Worm (Caenorhabditis elegans) whole organism, L4 larva: Measurements from ENCODE around the gene Y56A3A.22.

Source experiments
- D1046.2 ChIP-seq: fragments of 200-800 bp; sonication (Bioruptor generic); IDR thresholded peaks from 2 replicates; pipeline ENCODE4 v1.3.6; 2022; ENCODE audit warnings: missing genetic modification characterization, missing compliant biosample characterization
- F10B5.3 ChIP-seq: sonication (generic microtip); optimal IDR thresholded peaks from 2 replicates; lab custom pipeline; 2016; ENCODE audit warnings: mild to moderate bottlenecking, missing genetic modification characterization, missing compliant biosample characterization
- T26A8.4 ChIP-seq: fragments of 200-800 bp; sonication (Bioruptor generic); IDR thresholded peaks from 2 replicates; pipeline ENCODE4 v1.3.6; 2022; ENCODE audit warnings: missing genetic modification characterization, missing compliant biosample characterization
- Y48G9A.11 ChIP-seq: fragments of 200-800 bp; sonication (Bioruptor generic); IDR thresholded peaks from 2 replicates; pipeline ENCODE4 v1.3.6; 2022; ENCODE audit warnings: missing genetic modification reagents, missing genetic modification characterization, missing compliant biosample characterization
- ZK337.2 ChIP-seq: fragments of 200-800 bp; sonication (Bioruptor generic); IDR thresholded peaks from 2 replicates; pipeline ENCODE4 v1.3.6; 2022; ENCODE audit warnings: missing genetic modification reagents, missing genetic modification characterization, missing compliant biosample characterization
- ZK546.5 ChIP-seq, 2 experiments: sonication (generic microtip); optimal IDR thresholded peaks; 2 replicates each; lab custom pipeline; 2017; ENCODE audit warnings: missing biosample characterization in 2 of 2, missing genetic modification characterization in 2 of 2
- aha-1 ChIP-seq: fragments of 150-350 bp; peaks from one replicate; lab custom pipeline; 2014; ENCODE audit warnings: missing biosample characterization, missing genetic modification characterization
- aly-2 ChIP-seq: sonication (generic microtip); optimal IDR thresholded peaks from 2 replicates; lab custom pipeline; 2018; ENCODE audit warnings: missing biosample characterization, missing genetic modification characterization
- attf-4 ChIP-seq: sonication (generic microtip); optimal IDR thresholded peaks from 3 replicates; lab custom pipeline; 2017; ENCODE audit warnings: missing biosample characterization, missing genetic modification characterization
- ceh-32 ChIP-seq: sonication (generic microtip); optimal IDR thresholded peaks from 2 replicates; lab custom pipeline; 2016; ENCODE audit warnings: mild to moderate bottlenecking, missing genetic modification characterization, missing compliant biosample characterization; ENCODE audit not compliant: poor library complexity
- ces-1 ChIP-seq: fragments of 150-350 bp; sonication (generic microtip); optimal IDR thresholded peaks from 4 replicates; lab custom pipeline; 2014; ENCODE audit warnings: missing biosample characterization, missing genetic modification reagents, missing genetic modification characterization
- cey-2 ChIP-seq: sonication (generic microtip); optimal IDR thresholded peaks from 3 replicates; lab custom pipeline; 2017; ENCODE audit warnings: missing genetic modification characterization, mild to moderate bottlenecking, missing compliant biosample characterization, antibody characterized with exemption, borderline replicate concordance; ENCODE audit not compliant: insufficient read depth
- ctbp-1 ChIP-seq: fragments of 200-800 bp; sonication (Bioruptor generic); IDR thresholded peaks from 2 replicates; pipeline ENCODE4 v1.3.6; 2022; ENCODE audit warnings: missing genetic modification reagents, missing genetic modification characterization, missing compliant biosample characterization
- daf-12 ChIP-seq: fragments of 150-350 bp; optimal IDR thresholded peaks from 2 replicates; lab custom pipeline; 2014; ENCODE audit warnings: missing biosample characterization, missing genetic modification reagents, missing genetic modification characterization
- daf-8 ChIP-seq: fragments of 200-800 bp; sonication (Bioruptor generic); IDR thresholded peaks from 2 replicates; pipeline ENCODE4 v1.3.6; 2022; ENCODE audit warnings: missing genetic modification characterization, missing compliant biosample characterization
- duxl-1 ChIP-seq: sonication (generic microtip); optimal IDR thresholded peaks from 2 replicates; lab custom pipeline; 2016; ENCODE audit warnings: mild to moderate bottlenecking, missing genetic modification characterization, moderate library complexity, missing compliant biosample characterization; ENCODE audit not compliant: poor library complexity
- egl-27 ChIP-seq: sonication (generic microtip); optimal IDR thresholded peaks from 3 replicates; lab custom pipeline; 2017; ENCODE audit warnings: missing biosample characterization, missing genetic modification reagents, missing genetic modification characterization
- gei-8 ChIP-seq: fragments of 200-800 bp; sonication (Bioruptor generic); optimal IDR thresholded peaks from 2 replicates; lab custom pipeline; 2018; ENCODE audit warnings: mild to moderate bottlenecking, missing genetic modification characterization, missing compliant biosample characterization
- lin-1 ChIP-seq: fragments of 200-800 bp; sonication (Bioruptor generic); IDR thresholded peaks from 2 replicates; pipeline ENCODE4 v1.3.6; 2022; ENCODE audit warnings: missing genetic modification reagents, missing genetic modification characterization, missing compliant biosample characterization
- lin-13 ChIP-seq: fragments of 150-350 bp; optimal IDR thresholded peaks from 2 replicates; lab custom pipeline; 2014; ENCODE audit warnings: missing biosample characterization, missing genetic modification reagents, missing genetic modification characterization
- lin-29 ChIP-seq: fragments of 200-800 bp; sonication (Bioruptor generic); IDR thresholded peaks from 2 replicates; pipeline ENCODE4 v1.3.6; 2022; ENCODE audit warnings: missing genetic modification reagents, missing genetic modification characterization, missing compliant biosample characterization
- lin-38 ChIP-seq: fragments of 200-800 bp; sonication (Bioruptor generic); IDR thresholded peaks from 2 replicates; pipeline ENCODE4 v1.3.6; 2022; ENCODE audit warnings: missing genetic modification reagents, missing genetic modification characterization, missing compliant biosample characterization
- lsy-2 ChIP-seq, 2 experiments: fragments of 150-350 bp in 1 of 2; sonication (generic microtip) in 1 of 2; optimal IDR thresholded peaks; 2 replicates each; lab custom pipeline; 2014 to 2017; ENCODE audit warnings: missing biosample characterization in 2 of 2, missing genetic modification characterization in 2 of 2
- mdt-29 ChIP-seq: fragments of 200-800 bp; sonication (Bioruptor generic); IDR thresholded peaks from 2 replicates; pipeline ENCODE4 v1.3.6; 2022; ENCODE audit warnings: missing genetic modification reagents, missing genetic modification characterization, missing compliant biosample characterization
- mxl-3 ChIP-seq: fragments of 200-800 bp; sonication (Bioruptor generic); optimal IDR thresholded peaks from 2 replicates; lab custom pipeline; 2018; ENCODE audit warnings: mild to moderate bottlenecking, missing genetic modification characterization, missing compliant biosample characterization
- nhr-237 ChIP-seq: sonication (generic microtip); optimal IDR thresholded peaks from 2 replicates; lab custom pipeline; 2017; ENCODE audit warnings: missing biosample characterization, missing genetic modification characterization
- nhr-28 ChIP-seq: fragments of 150-350 bp; optimal IDR thresholded peaks from 2 replicates; lab custom pipeline; 2014; ENCODE audit warnings: missing biosample characterization, missing genetic modification characterization
- nhr-48 ChIP-seq: sonication (generic microtip); optimal IDR thresholded peaks from 2 replicates; lab custom pipeline; 2016; ENCODE audit warnings: mild to moderate bottlenecking, missing genetic modification characterization, missing compliant biosample characterization
- nhr-76 ChIP-seq: fragments of 150-350 bp; optimal IDR thresholded peaks from 2 replicates; lab custom pipeline; 2014; ENCODE audit warnings: missing biosample characterization, missing genetic modification characterization
- nhr-77 ChIP-seq: fragments of 150-350 bp; optimal IDR thresholded peaks from 2 replicates; lab custom pipeline; 2014; ENCODE audit warnings: missing biosample characterization, missing genetic modification characterization
- pha-4 ChIP-seq, 2 experiments: fragments of 150-350 bp in 1 of 2; fragments of 200-800 bp in 1 of 2; sonication (Bioruptor generic) in 1 of 2; IDR thresholded peaks in 1 of 2; optimal IDR thresholded peaks in 1 of 2; 2 replicates each; pipeline versions ENCODE4 v1.3.6 to Lab custom; 2014 to 2022; ENCODE audit warnings: missing genetic modification characterization in 2 of 2, missing genetic modification reagents in 2 of 2, missing biosample characterization in 1 of 2, missing compliant biosample characterization in 1 of 2
- php-3 ChIP-seq: fragments of 200-800 bp; sonication (Bioruptor generic); IDR thresholded peaks from 2 replicates; pipeline ENCODE4 v1.3.6; 2022; ENCODE audit warnings: missing genetic modification reagents, missing genetic modification characterization, missing compliant biosample characterization
- rbr-2 ChIP-seq: sonication (generic microtip); optimal IDR thresholded peaks from 2 replicates; lab custom pipeline; 2016; ENCODE audit warnings: missing genotype, missing genetic modification characterization, missing compliant biosample characterization
- saeg-2 ChIP-seq: fragments of 200-800 bp; sonication (Bioruptor generic); IDR thresholded peaks from 2 replicates; pipeline ENCODE4 v1.3.6; 2022; ENCODE audit warnings: missing genetic modification reagents, missing genetic modification characterization, missing compliant biosample characterization
- sdz-12 ChIP-seq: fragments of 200-800 bp; sonication (Bioruptor generic); optimal IDR thresholded peaks from 2 replicates; lab custom pipeline; 2018; ENCODE audit warnings: mild to moderate bottlenecking, missing genetic modification characterization, missing compliant biosample characterization
- set-16 ChIP-seq: fragments of 200-800 bp; sonication (Bioruptor generic); IDR thresholded peaks from 2 replicates; pipeline ENCODE4 v1.3.6; 2022; ENCODE audit warnings: missing genetic modification reagents, missing genetic modification characterization, missing compliant biosample characterization
- skn-1 ChIP-seq: fragments of 150-350 bp; optimal IDR thresholded peaks from 2 replicates; lab custom pipeline; 2014; ENCODE audit warnings: missing biosample characterization, missing genetic modification characterization
- tra-1 ChIP-seq: fragments of 200-800 bp; sonication (Bioruptor generic); IDR thresholded peaks from 2 replicates; pipeline ENCODE4 v1.3.6; 2022; ENCODE audit warnings: missing genetic modification reagents, missing genetic modification characterization, missing compliant biosample characterization
- unc-39 ChIP-seq: sonication (generic microtip); optimal IDR thresholded peaks from 2 replicates; lab custom pipeline; 2017; ENCODE audit warnings: missing biosample characterization, missing genetic modification characterization
- unc-62 ChIP-seq, 3 experiments: fragments of 150-350 bp in 1 of 3; sonication (generic microtip); optimal IDR thresholded peaks in 2 of 3; peaks in 1 of 3; 1 replicate in 1 of 3; 2 replicates in 2 of 3; lab custom pipeline; 2014 to 2017; ENCODE audit warnings: missing biosample characterization in 3 of 3, missing genetic modification characterization in 3 of 3, missing genetic modification reagents in 3 of 3, missing genotype in 1 of 3
- zfp-3 ChIP-seq: fragments of 200-800 bp; sonication (Bioruptor generic); conservative IDR thresholded peaks from 2 replicates; pipeline ENCODE4 v1.3.6; 2022; ENCODE audit warnings: missing genetic modification reagents, missing genetic modification characterization, missing compliant biosample characterization
- zip-2 ChIP-seq: fragments of 150-350 bp; optimal IDR thresholded peaks from 2 replicates; lab custom pipeline; 2014; ENCODE audit warnings: missing biosample characterization, missing genetic modification characterization

Y56A3A.22 gene

DNA sequence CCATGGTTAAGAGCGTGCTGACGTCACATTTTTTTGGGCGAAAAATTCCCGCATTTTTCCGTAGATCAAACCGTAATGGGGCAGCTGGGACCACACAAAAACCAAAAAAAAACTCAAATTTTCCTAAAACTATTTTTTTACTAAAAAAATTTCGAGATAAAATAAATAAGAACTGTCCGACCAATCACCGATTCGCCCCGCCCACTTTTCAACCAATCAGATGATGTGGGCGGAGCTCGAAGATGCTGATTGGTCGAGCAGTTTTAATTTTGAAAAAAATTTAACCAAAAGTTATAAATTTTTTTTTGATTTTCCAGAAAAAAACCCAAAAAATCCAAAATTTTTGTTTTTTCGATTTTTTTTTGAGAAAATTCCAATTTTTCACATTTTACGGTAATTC lies 21.5 kb upstream of the Y56A3A.22 start:
- TF ChIP-seq lin-38 (GFP tag; lab: Robert Waterston, UW) (no peak), nhr-48 (tag; lab: Kevin White, UChicago) (no peak), nhr-237 (tag; lab: Kevin White, UChicago) (no peak), lsy-2 (tag; optimal IDR thresholded peaks at IDR 0.05; lab: Kevin White, UChicago) (no peak), zip-2 (no peak), ceh-32 (no peak), sdz-12 (no peak), skn-1 (tag; lab: Kevin White, UChicago) (no peak)

DNA sequence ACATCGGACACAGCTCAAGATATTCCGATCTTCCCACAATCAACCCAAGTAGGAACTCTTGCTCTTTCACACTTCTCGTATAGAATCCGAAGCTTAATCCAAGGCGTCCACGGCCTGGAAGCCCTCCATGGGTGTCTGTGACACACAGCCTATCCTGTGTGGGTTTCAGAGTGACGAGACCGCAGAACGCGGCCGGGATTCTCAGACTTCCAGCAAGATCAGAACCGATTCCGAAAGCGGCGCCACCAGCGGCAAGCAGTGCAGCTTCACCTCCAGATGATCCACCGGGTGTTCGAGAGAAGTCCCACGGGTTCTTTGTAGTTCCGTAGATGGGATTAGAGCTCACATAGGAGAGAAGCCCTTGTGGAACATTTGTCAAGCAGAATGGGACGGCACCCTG lies 18.7 kb upstream of the Y56A3A.22 start:
- TF ChIP-seq set-16 (peak; percentile 79), skn-1 (tag; lab: Kevin White, UChicago) (no peak)

DNA sequence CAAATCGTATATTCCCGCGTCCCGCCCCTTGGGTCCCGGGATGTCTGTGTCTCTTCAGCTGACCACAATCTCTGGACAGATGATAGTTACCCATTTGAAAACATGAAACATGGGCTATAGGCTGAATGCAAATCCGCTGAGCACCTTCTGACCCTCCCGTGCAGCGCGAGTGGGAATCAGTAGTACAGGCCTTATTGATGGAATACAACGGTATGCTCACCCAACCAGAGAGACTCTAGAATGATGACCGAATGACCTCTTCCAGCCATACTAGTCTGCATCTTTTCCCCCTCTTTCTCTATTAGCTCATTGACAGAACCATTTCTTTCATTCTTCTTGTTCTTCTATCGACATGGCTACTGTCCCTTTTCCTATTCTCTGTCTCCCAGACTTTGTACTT lies 14.3 kb upstream of the Y56A3A.22 start, which contains the start of gene sdz-33:
Gene sdz-33, plus strand, starts transcription at position 301 of the 400 bp plus-strand sequence.
- TF ChIP-seq egl-27 (tag; lab: Kevin White, UChicago) (no peak), daf-12 (tag; lab: Kevin White, UChicago) (no peak), lsy-2 (tag; optimal IDR thresholded peaks at IDR 0.05; lab: Kevin White, UChicago) (no peak), ctbp-1 (no peak), zfp-3 (GFP tag; lab: Robert Waterston, UW) (no peak), tra-1 (no peak), lin-1 (GFP tag; lab: Robert Waterston, UW) (no peak), Y48G9A.11 (GFP tag; lab: Robert Waterston, UW) (no peak), nhr-28 (no peak), lin-29 (GFP tag; lab: Robert Waterston, UW) (no peak), set-16 (no peak), ces-1 (GFP tag; lab: Kevin White, UChicago) (no peak), mxl-3 (no peak), lin-13 (GFP tag; lab: Kevin White, UChicago) (no peak), pha-4 (GFP tag; IDR thresholded peaks at IDR 0.05; lab: Robert Waterston, UW) (no peak), pha-4 (tag; optimal IDR thresholded peaks at IDR 0.05; lab: Kevin White, UChicago) (no peak), T26A8.4 (GFP tag; lab: Robert Waterston, UW) (no peak)

DNA sequence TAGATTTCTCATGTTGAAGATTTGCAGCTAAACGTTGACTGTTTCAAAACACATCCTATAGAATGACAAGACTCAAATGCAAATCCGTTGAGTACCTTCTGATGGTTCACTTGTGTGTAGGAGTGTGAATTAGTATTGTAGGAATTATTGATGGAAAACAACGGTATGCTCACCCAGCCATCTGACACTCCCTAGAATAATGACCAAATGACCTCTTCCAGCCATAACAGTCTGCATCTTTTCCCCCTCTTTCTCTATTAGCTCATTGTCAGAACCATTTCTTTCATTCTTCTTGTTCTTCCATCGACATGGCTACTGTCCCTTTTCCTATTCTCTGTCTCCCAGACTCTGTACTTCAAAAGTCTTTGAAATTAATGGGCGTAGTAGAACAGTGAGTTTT lies 12.8 kb upstream of the Y56A3A.22 start, which contains the start of gene fbxb-24:
Gene fbxb-24, plus strand, starts transcription at position 301 of the 400 bp plus-strand sequence.
- TF ChIP-seq ceh-32 = no peak
- no peak for TF ChIP-seq mdt-29 (GFP tag; lab: Robert Waterston, UW)
- no peak for TF ChIP-seq nhr-76 (tag; lab: Kevin White, UChicago)

DNA sequence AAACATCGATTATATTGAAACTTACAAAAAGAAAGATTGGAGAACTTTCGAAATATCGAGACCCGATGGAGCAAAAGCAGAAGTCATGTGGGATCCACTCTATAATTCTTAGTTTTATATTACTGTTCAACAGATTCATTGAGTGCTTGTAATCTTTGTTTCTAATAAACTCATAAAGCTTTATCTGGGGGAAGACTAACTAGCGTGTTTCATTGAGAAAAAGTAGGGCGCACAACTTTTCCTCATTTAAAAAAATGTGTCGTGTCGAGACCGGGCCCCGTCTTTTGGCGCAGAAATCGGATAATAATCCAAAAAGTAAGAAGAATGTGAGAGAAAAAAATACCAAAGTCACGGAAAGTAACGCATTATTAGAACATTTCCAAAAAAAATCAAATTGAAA lies 11.7 kb upstream of the Y56A3A.22 start, which contains the start of gene faah-4:
Gene faah-4, minus strand, starts transcription at position 101 of the 400 bp plus-strand sequence.
- TF ChIP-seq unc-62 (GFP tag; optimal IDR thresholded peaks at IDR 0.05 in 1 of 2; lab: Kevin White, UChicago) (peak in 1 of 2 experiments; percentile 13), unc-62 (tag; optimal IDR thresholded peaks at IDR 0.05; lab: Kevin White, UChicago) (no peak), php-3 (GFP tag; lab: Robert Waterston, UW) (no peak)

DNA sequence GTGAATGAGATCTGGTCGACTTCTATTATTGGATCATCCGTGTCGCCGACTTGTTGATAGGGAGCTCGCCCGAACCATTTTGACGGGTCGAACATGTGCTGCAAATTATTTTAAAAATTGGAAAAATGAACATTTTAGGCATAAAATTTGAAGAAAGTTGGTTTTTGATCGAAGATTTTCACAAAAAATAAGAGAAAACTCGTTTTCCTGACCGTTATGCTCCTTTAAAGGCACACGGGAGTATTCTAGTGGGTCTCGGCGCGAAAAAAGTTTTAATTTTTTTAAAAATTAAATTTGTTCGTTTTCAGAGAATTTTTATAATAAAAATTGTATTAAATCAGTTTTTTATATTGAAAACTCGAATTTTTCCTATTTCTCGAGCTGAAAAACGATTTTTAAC lies 7.3 kb upstream of the Y56A3A.22 start, which contains the start of gene Y56A3A.16:
Gene Y56A3A.16, minus strand, starts transcription at position 101 of the 400 bp plus-strand sequence.
- TF ChIP-seq duxl-1 (no peak), ZK546.5 (tag; optimal IDR thresholded peaks at IDR 0.05; lab: Kevin White, UChicago) (no peak), daf-8 (GFP tag; lab: Robert Waterston, UW) (no peak), aly-2 (tag; lab: Kevin White, UChicago) (no peak), gei-8 (GFP tag; lab: Kevin White, UChicago) (no peak), lin-13 (GFP tag; lab: Kevin White, UChicago) (no peak), cey-2 (tag; lab: Kevin White, UChicago) (no peak), nhr-77 (tag; lab: Kevin White, UChicago) (no peak), egl-27 (tag; lab: Kevin White, UChicago) (no peak), D1046.2 (GFP tag; lab: Robert Waterston, UW) (no peak), rbr-2 (tag; lab: Kevin White, UChicago) (no peak), aha-1 (tag; lab: Kevin White, UChicago) (no peak), attf-4 (tag; lab: Kevin White, UChicago) (no peak), F10B5.3 (tag; lab: Kevin White, UChicago) (no peak), unc-39 (tag; lab: Kevin White, UChicago) (no peak), saeg-2 (GFP tag; lab: Robert Waterston, UW) (no peak), ZK337.2 (no peak), lin-38 (GFP tag; lab: Robert Waterston, UW) (no peak)
